Worm (Caenorhabditis elegans): ENCODE data around the gene set-31.

The set-31 gene

ce11 chrV:14417735-14418134, at the start of gene set-31, which contains the start of gene nxf-2:
Gene set-31, plus strand, starts transcription at chrV:14417903.
Gene nxf-2, minus strand, starts transcription at chrV:14417835.
- TF ChIP-seq ttx-3 (tag; optimal IDR thresholded peaks at IDR 0.05) (no peak), pag-3 (tag; optimal IDR thresholded peaks at IDR 0.05; ENCODE audit: borderline replicate concordance) (no peak), hlh-15 (tag; optimal IDR thresholded peaks at IDR 0.05) (no peak), C38D4.7 (GFP tag; optimal IDR thresholded peaks at IDR 0.05) (no peak), mec-3 (tag; optimal IDR thresholded peaks at IDR 0.05; ENCODE audit: borderline replicate concordance) (no peak), unc-42 (tag; optimal IDR thresholded peaks at IDR 0.05) (no peak), gmeb-2 (tag; optimal IDR thresholded peaks at IDR 0.05) (no peak), Y22D7AL.16 (tag; optimal IDR thresholded peaks at IDR 0.05) (no peak), lin-11 (tag; optimal IDR thresholded peaks at IDR 0.05) (no peak), T23F11.4 (GFP tag; optimal IDR thresholded peaks at IDR 0.05) (no peak), hlh-6 (tag; optimal IDR thresholded peaks at IDR 0.05) (no peak), ceh-24 (tag; optimal IDR thresholded peaks at IDR 0.05) (no peak), che-1 (tag; optimal IDR thresholded peaks at IDR 0.05) (no peak), ceh-18 (tag; optimal IDR thresholded peaks at IDR 0.05) (no peak), nhr-11 (tag; optimal IDR thresholded peaks at IDR 0.05) (no peak), fax-1 (tag; optimal IDR thresholded peaks at IDR 0.05) (no peak), ets-4 (tag; optimal IDR thresholded peaks at IDR 0.05) (no peak)

ce11 chrV:14368272-14369052, 49.2 kb upstream of the set-31 start:
- TF ChIP-seq dmd-4 (tag; optimal IDR thresholded peaks at IDR 0.05; ENCODE audit: borderline replicate concordance) (no peak), ceh-9 (tag; optimal IDR thresholded peaks at IDR 0.05) (no peak), ceh-22 (tag; optimal IDR thresholded peaks at IDR 0.05) (no peak), unc-42 (tag; optimal IDR thresholded peaks at IDR 0.05) (no peak), hlh-8 (tag; optimal IDR thresholded peaks at IDR 0.05) (no peak), F13H6.1 (tag; optimal IDR thresholded peaks at IDR 0.05) (no peak), lim-6 (tag; optimal IDR thresholded peaks at IDR 0.05) (no peak), ceh-30 (tag; optimal IDR thresholded peaks at IDR 0.05) (no peak), ttx-3 (tag; optimal IDR thresholded peaks at IDR 0.05) (no peak), syd-9 (tag; optimal IDR thresholded peaks at IDR 0.05) (no peak), C38D4.7 (GFP tag; optimal IDR thresholded peaks at IDR 0.05) (no peak), ama-1 (optimal IDR thresholded peaks at IDR 0.05) (no peak), pros-1 (tag; optimal IDR thresholded peaks at IDR 0.05) (no peak), hlh-15 (tag; optimal IDR thresholded peaks at IDR 0.05) (no peak), nhr-11 (tag; optimal IDR thresholded peaks at IDR 0.05) (no peak)

DNA sequence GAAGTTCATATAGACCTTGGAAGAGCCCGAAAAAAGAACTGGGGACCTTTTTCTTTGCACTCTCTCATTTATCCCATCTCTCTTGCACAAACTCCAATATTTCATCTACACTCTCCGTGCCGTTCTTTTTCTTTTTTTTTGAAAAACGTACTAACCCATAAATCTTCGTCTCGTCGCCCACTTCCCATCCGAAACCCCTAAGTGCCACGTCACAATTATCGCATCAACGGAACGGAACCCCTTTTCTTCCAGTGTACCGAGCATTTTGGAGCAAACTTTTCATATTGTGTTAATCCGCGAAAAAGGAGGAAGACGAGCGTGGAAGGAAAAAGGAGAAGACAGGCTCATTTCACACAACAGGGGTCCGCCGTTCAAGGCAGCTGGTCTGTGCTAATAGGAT, 48.3 kb upstream of the set-31 start:
- TF ChIP-seq ceh-24 (tag; optimal IDR thresholded peaks at IDR 0.05): no peak
- no peak for TF ChIP-seq ttx-3 (tag; optimal IDR thresholded peaks at IDR 0.05)
- no peak for TF ChIP-seq lin-11 (tag; optimal IDR thresholded peaks at IDR 0.05)
- TF ChIP-seq odd-2 (tag; optimal IDR thresholded peaks at IDR 0.05): no peak
- TF ChIP-seq dve-1 (tag; optimal IDR thresholded peaks at IDR 0.05): no peak
- TF ChIP-seq hlh-13 (GFP tag; optimal IDR thresholded peaks at IDR 0.05): no peak
- TF ChIP-seq ceh-22 (tag; optimal IDR thresholded peaks at IDR 0.05): no peak
- no peak for TF ChIP-seq ceh-2 (tag; optimal IDR thresholded peaks at IDR 0.05)
- no peak for TF ChIP-seq nhr-11 (tag; optimal IDR thresholded peaks at IDR 0.05)
- TF ChIP-seq gmeb-2 (tag; optimal IDR thresholded peaks at IDR 0.05): no peak
- TF ChIP-seq ceh-14 (tag; optimal IDR thresholded peaks at IDR 0.05): no peak
- TF ChIP-seq fax-1 (tag; optimal IDR thresholded peaks at IDR 0.05): no peak
- no peak for TF ChIP-seq sox-4 (tag; optimal IDR thresholded peaks at IDR 0.05)
- no peak for TF ChIP-seq unc-86 (tag; optimal IDR thresholded peaks at IDR 0.05)

DNA sequence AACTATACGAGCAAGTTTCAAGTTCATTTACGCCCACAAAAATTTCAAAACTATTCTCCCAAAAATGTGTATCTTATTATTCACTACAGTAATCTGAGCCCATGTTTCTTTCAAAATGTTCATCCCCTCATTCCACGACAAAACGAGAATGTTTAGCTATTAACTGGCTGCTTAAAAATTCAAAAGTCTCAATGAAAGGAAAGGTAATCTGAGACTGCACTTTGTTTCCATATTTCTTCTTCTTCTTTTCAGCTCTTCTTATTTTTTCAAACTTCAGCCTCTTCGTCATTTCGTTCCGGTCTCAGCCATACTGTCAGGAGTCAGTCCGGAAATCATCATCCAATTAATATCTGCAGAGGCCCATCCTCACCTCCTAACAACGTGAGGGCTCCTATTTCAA, 44.9 kb upstream of the set-31 start, which contains the start of gene unc-39:
TSS of gene unc-39 (plus strand) at position 301 of the 400 bp plus-strand sequence.
- TF ChIP-seq ets-4 (tag; optimal IDR thresholded peaks at IDR 0.05) (no peak), che-1 (tag; optimal IDR thresholded peaks at IDR 0.05) (no peak), ref-2 (tag; optimal IDR thresholded peaks at IDR 0.05) (no peak), ceh-48 (tag; optimal IDR thresholded peaks at IDR 0.05) (no peak), hlh-6 (tag; optimal IDR thresholded peaks at IDR 0.05) (no peak), pros-1 (tag; optimal IDR thresholded peaks at IDR 0.05) (no peak), pax-1 (tag; optimal IDR thresholded peaks at IDR 0.05) (no peak), C08G9.2 (tag; optimal IDR thresholded peaks at IDR 0.05) (no peak), hlh-13 (GFP tag; optimal IDR thresholded peaks at IDR 0.05) (no peak), ceh-34 (tag; optimal IDR thresholded peaks at IDR 0.05) (no peak), hlh-30 (tag; optimal IDR thresholded peaks at IDR 0.05; ENCODE audit: insufficient read depth) (no peak), eyg-1 (tag; optimal IDR thresholded peaks at IDR 0.05) (no peak), tbx-2 (tag; optimal IDR thresholded peaks at IDR 0.05) (no peak), ama-1 (optimal IDR thresholded peaks at IDR 0.05) (no peak), ceh-22 (tag; optimal IDR thresholded peaks at IDR 0.05) (no peak)

Measured in whole organism, late embryonic.